ENCODE assay signal across 4 fruit fly cellular contexts in genomic region chr3R:29087302-29087782, dm6.
TF ChIP-seq lines count a peak whose summit lies in the region.

No protein-coding gene starts in this region.

- TF ChIP-seq CTCF in S2 (optimal IDR thresholded peaks at IDR 0.05; lab: Kevin White, UChicago) = peak; percentile 80 to 84
- peak; percentile 91 for TF ChIP-seq CTCF in whole organism, embryonic (GFP tag; optimal IDR thresholded peaks at IDR 0.05; lab: Kevin White, UChicago)

TF ChIP-seq in whole organism, adult, 20 proteins besides CTCF, POLR2A, EP300 and RAD21:
- TF ChIP-seq bab1 (GFP tag; optimal IDR thresholded peaks at IDR 0.05; lab: Kevin White, UChicago) (no peak), ovo (GFP tag; optimal IDR thresholded peaks at IDR 0.05; lab: Kevin White, UChicago) (peak; percentile 6), tj (GFP tag; optimal IDR thresholded peaks at IDR 0.05; lab: Kevin White, UChicago) (no peak), pad (GFP tag; optimal IDR thresholded peaks at IDR 0.05; lab: Kevin White, UChicago) (peak; percentile 13), kay (GFP tag; lab: Kevin White, UChicago; ENCODE audit: borderline replicate concordance) (peak; percentile 70)

TF ChIP-seq in whole organism, embryonic, 481 proteins besides CTCF, POLR2A, EP300 and RAD21 (continues in another document):
- peak; percentile 0 for TF ChIP-seq CG12659 (GFP tag; optimal IDR thresholded peaks at IDR 0.05; lab: Kevin White, UChicago)
- peak; percentile 27; the same call in 1 of the 2 replicates for TF ChIP-seq bbx (GFP tag; IDR thresholded peaks at IDR 0.05; lab: Robert Waterston, UW; ENCODE audit: partially characterized antibody)
- peak; percentile 19 for TF ChIP-seq cwo (GFP tag; optimal IDR thresholded peaks at IDR 0.05; lab: Kevin White, UChicago)
- TF ChIP-seq Ssrp (tag; optimal IDR thresholded peaks at IDR 0.05; lab: Kevin White, UChicago) = peak; percentile 1
- peak in 1 of 2 experiments; percentile 5 for TF ChIP-seq Pdp1 (GFP tag; optimal IDR thresholded peaks at IDR 0.05; lab: Kevin White, UChicago)
- TF ChIP-seq CG9437 (GFP tag; optimal IDR thresholded peaks at IDR 0.05; lab: Kevin White, UChicago) = peak; percentile 37
- peak; percentile 88 for TF ChIP-seq kni (GFP tag; optimal IDR thresholded peaks at IDR 0.05; lab: Kevin White, UChicago)
- TF ChIP-seq ci (GFP tag; IDR thresholded peaks at IDR 0.05; lab: Robert Waterston, UW) = 0 out of 3 replicates have a peak, but pooled peaks have one; percentile 34
- no peak for TF ChIP-seq CG15696 (tag; optimal IDR thresholded peaks at IDR 0.05; lab: Kevin White, UChicago)
- TF ChIP-seq CG6254 (GFP tag; optimal IDR thresholded peaks at IDR 0.05; lab: Kevin White, UChicago) = peak; percentile 29
- no peak for TF ChIP-seq Elba2 (GFP tag; optimal IDR thresholded peaks at IDR 0.05; lab: Kevin White, UChicago)
- peak; percentile 91 for TF ChIP-seq abd-A (tag; optimal IDR thresholded peaks at IDR 0.05; lab: Kevin White, UChicago)
- TF ChIP-seq CG12219 (GFP tag; optimal IDR thresholded peaks at IDR 0.05; lab: Kevin White, UChicago) = peak; percentile 28
- TF ChIP-seq CG10431 (GFP tag; optimal IDR thresholded peaks at IDR 0.05; lab: Kevin White, UChicago) = peak; percentile 48
- peak; percentile 85 for TF ChIP-seq CG4360 (GFP tag; IDR thresholded peaks at IDR 0.05; lab: Robert Waterston, UW)
- peak; percentile 66 for TF ChIP-seq pros (GFP tag; optimal IDR thresholded peaks at IDR 0.05; lab: Kevin White, UChicago)
- no peak for TF ChIP-seq CG5953 (GFP tag; IDR thresholded peaks at IDR 0.05; lab: Robert Waterston, UW)
- peak; percentile 2 for TF ChIP-seq CG4424 (GFP tag; optimal IDR thresholded peaks at IDR 0.05; lab: Kevin White, UChicago)
- peak; percentile 2 for TF ChIP-seq caup (GFP tag; optimal IDR thresholded peaks at IDR 0.05; lab: Kevin White, UChicago; ENCODE audit: severe bottlenecking)
- TF ChIP-seq CG4707 (GFP tag; optimal IDR thresholded peaks at IDR 0.05; lab: Kevin White, UChicago) = peak; percentile 0
- peak; percentile 79 to 83 for TF ChIP-seq Trl (optimal IDR thresholded peaks at IDR 0.05; lab: Kevin White, UChicago)
- TF ChIP-seq Trl (GFP tag; optimal IDR thresholded peaks at IDR 0.05; lab: Kevin White, UChicago) = no peak
- TF ChIP-seq CG13894 (tag; optimal IDR thresholded peaks at IDR 0.05; lab: Kevin White, UChicago) = peak; percentile 17
- TF ChIP-seq Myb (GFP tag; optimal IDR thresholded peaks at IDR 0.05; lab: Kevin White, UChicago) = peak; percentile 1
- no peak for TF ChIP-seq CG4282 (GFP tag; optimal IDR thresholded peaks at IDR 0.05; lab: Kevin White, UChicago)
- TF ChIP-seq Sox100B (GFP tag; optimal IDR thresholded peaks at IDR 0.05; lab: Kevin White, UChicago) = no peak
- 0 out of 3 replicates have a peak, but pooled peaks have one; percentile 32 for TF ChIP-seq CG11456 (GFP tag; IDR thresholded peaks at IDR 0.05; lab: Robert Waterston, UW)
- peak; percentile 51 for TF ChIP-seq sqz (GFP tag; optimal IDR thresholded peaks at IDR 0.05; lab: Kevin White, UChicago)
- TF ChIP-seq cg (GFP tag; optimal IDR thresholded peaks at IDR 0.05; lab: Kevin White, UChicago) = peak; percentile 57
- TF ChIP-seq gce (GFP tag; IDR thresholded peaks at IDR 0.05; lab: Robert Waterston, UW) = peak; percentile 53; the same call in 1 of the 3 replicates
- peak; percentile 22 for TF ChIP-seq Abd-B (GFP tag; optimal IDR thresholded peaks at IDR 0.05; lab: Kevin White, UChicago)
- peak; percentile 13 for TF ChIP-seq CG2116 (GFP tag; optimal IDR thresholded peaks at IDR 0.05; lab: Kevin White, UChicago)
- peak; percentile 54 for TF ChIP-seq Ets65A (GFP tag; lab: Kevin White, UChicago)
- TF ChIP-seq CG11085 (GFP tag; IDR thresholded peaks at IDR 0.05; lab: Robert Waterston, UW) = no peak
- TF ChIP-seq trem (tag; optimal IDR thresholded peaks at IDR 0.05; lab: Kevin White, UChicago) = peak; percentile 36
- TF ChIP-seq hth (optimal IDR thresholded peaks at IDR 0.05; lab: Kevin White, UChicago) = no peak
- TF ChIP-seq HHEX (GFP tag; optimal IDR thresholded peaks at IDR 0.05; lab: Kevin White, UChicago) = no peak
- TF ChIP-seq peb (GFP tag; IDR thresholded peaks at IDR 0.05; lab: Robert Waterston, UW) = no peak
- peak; percentile 19 for TF ChIP-seq mirr (GFP tag; optimal IDR thresholded peaks at IDR 0.05; lab: Kevin White, UChicago)
- peak; percentile 76 for TF ChIP-seq CG10979 (tag; optimal IDR thresholded peaks at IDR 0.05; lab: Kevin White, UChicago)
- peak; percentile 52 for TF ChIP-seq CG7987 (GFP tag; optimal IDR thresholded peaks at IDR 0.05; lab: Kevin White, UChicago)
- peak; percentile 3 for TF ChIP-seq sens (GFP tag; lab: Kevin White, UChicago)

TF ChIP-seq in whole organism, prepupa, 60 proteins besides CTCF, POLR2A, EP300 and RAD21:
- peak; percentile 35 for TF ChIP-seq Eip78C (GFP tag; lab: Kevin White, UChicago)
- no peak for TF ChIP-seq fd85E (GFP tag; optimal IDR thresholded peaks at IDR 0.05; lab: Kevin White, UChicago)
